Worm (Caenorhabditis elegans): ENCODE results near the gene Y57G7A.3.

Y57G7A.3 gene

DNA sequence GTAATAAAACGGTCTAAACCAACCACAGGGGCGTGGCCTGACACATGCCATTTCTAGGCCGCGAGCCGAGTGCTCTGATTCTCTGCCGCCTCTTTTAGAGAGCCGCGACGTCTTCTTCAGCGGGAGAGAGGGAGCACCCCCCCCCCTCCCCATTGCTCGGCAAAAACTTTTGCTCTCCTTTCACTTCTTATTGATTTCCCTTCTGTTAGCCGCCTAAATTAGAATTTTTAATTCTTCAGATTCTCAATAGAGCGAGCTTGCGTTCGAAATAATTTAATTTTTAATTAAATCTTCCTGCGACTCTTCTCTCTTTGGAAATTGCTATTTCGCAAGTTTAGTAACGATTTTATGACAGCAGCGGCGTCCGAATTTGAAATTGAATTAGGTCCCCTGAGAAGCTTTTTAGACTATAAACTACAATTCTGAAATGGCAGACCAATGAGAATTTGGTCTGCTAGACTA lies 37.6 kb downstream of the Y57G7A.3 start (continued):
- TF ChIP-seq F55B11.4 (tag; optimal IDR thresholded peaks at IDR 0.05; ENCODE audit: borderline replicate concordance, insufficient read depth), result no peak
- TF ChIP-seq hrde-1 (tag; optimal IDR thresholded peaks at IDR 0.05; ENCODE audit: borderline replicate concordance), result peak; percentile 89
- 0 out of 2 replicates have a peak, but pooled peaks have one; percentile 40 for TF ChIP-seq dox-1 (GFP tag; IDR thresholded peaks at IDR 0.05)
- no peak for TF ChIP-seq lir-1 (GFP tag; conservative IDR thresholded peaks at IDR 0.05)
- TF ChIP-seq sea-2 (GFP tag; IDR thresholded peaks at IDR 0.05), result no peak
- TF ChIP-seq snpc-1.1 (tag; optimal IDR thresholded peaks at IDR 0.05; ENCODE audit: insufficient read depth), result no peak
- TF ChIP-seq fkh-3 (tag; optimal IDR thresholded peaks at IDR 0.05), result peak; percentile 47
- no peak for TF ChIP-seq cebp-1 (GFP tag; IDR thresholded peaks at IDR 0.05)
- peak; percentile 74 for TF ChIP-seq cebp-1 (tag; optimal IDR thresholded peaks at IDR 0.05)
- TF ChIP-seq ztf-18 (tag; optimal IDR thresholded peaks at IDR 0.05), result no peak
- TF ChIP-seq gei-17 (GFP tag; optimal IDR thresholded peaks at IDR 0.05), result no peak
- TF ChIP-seq attf-6 (GFP tag; IDR thresholded peaks at IDR 0.05), result no peak
- TF ChIP-seq nhr-90 (tag; optimal IDR thresholded peaks at IDR 0.05), result no peak
- TF ChIP-seq nfyb-1 (GFP tag; IDR thresholded peaks at IDR 0.05), result no peak
- peak; percentile 74 for TF ChIP-seq mcd-1 (GFP tag; IDR thresholded peaks at IDR 0.05)
- peak; percentile 40 for TF ChIP-seq lin-40 (tag; optimal IDR thresholded peaks at IDR 0.05)
- TF ChIP-seq F52B5.7 (tag; optimal IDR thresholded peaks at IDR 0.05), result peak; percentile 71
- TF ChIP-seq ztf-26 (tag; optimal IDR thresholded peaks at IDR 0.05), result no peak
- no peak for TF ChIP-seq lin-35 (GFP tag; optimal IDR thresholded peaks at IDR 0.05)
- no peak for TF ChIP-seq lin-26 (GFP tag; IDR thresholded peaks at IDR 0.05)
- 0 out of 2 replicates have a peak, but pooled peaks have one; percentile 41 for TF ChIP-seq madf-6 (GFP tag; IDR thresholded peaks at IDR 0.05)
- TF ChIP-seq him-1 (tag; optimal IDR thresholded peaks at IDR 0.05), result no peak
- TF ChIP-seq ceh-100 (GFP tag; IDR thresholded peaks at IDR 0.05), result no peak
- TF ChIP-seq mes-4 (tag; optimal IDR thresholded peaks at IDR 0.05), result no peak
- TF ChIP-seq cebp-2 (GFP tag; IDR thresholded peaks at IDR 0.05), result no peak
- TF ChIP-seq nhr-80 (tag; optimal IDR thresholded peaks at IDR 0.05), result no peak
- TF ChIP-seq bed-1 (GFP tag; IDR thresholded peaks at IDR 0.05), result no peak
- no peak for TF ChIP-seq F23B12.7 (tag; optimal IDR thresholded peaks at IDR 0.05; ENCODE audit: insufficient read depth)
- TF ChIP-seq hsf-1 (GFP tag; IDR thresholded peaks at IDR 0.05), result 0 out of 2 replicates have a peak, but pooled peaks have one; percentile 68
- no peak for TF ChIP-seq unc-62 (GFP tag; optimal IDR thresholded peaks at IDR 0.05)
- no peak for TF ChIP-seq snpc-4 (GFP tag; optimal IDR thresholded peaks at IDR 0.05)
- peak in 2 of 4 experiments; percentile 20 to 46 for TF ChIP-seq snpc-4 (tag; optimal IDR thresholded peaks at IDR 0.05)
- no peak for TF ChIP-seq tbx-9 (tag; optimal IDR thresholded peaks at IDR 0.05; ENCODE audit: borderline replicate concordance)
- TF ChIP-seq lag-1 (GFP tag; IDR thresholded peaks at IDR 0.05), result no peak
- no peak for TF ChIP-seq aptf-3 (GFP tag; IDR thresholded peaks at IDR 0.05)
- TF ChIP-seq somi-1 (GFP tag; optimal IDR thresholded peaks at IDR 0.05), result no peak
- TF ChIP-seq egl-44 (GFP tag; IDR thresholded peaks at IDR 0.05), result no peak
- peak; percentile 40 for TF ChIP-seq xnd-1 (tag; optimal IDR thresholded peaks at IDR 0.05)
- no peak for TF ChIP-seq pha-4 (tag; optimal IDR thresholded peaks at IDR 0.05)
- TF ChIP-seq ceh-40 (GFP tag; IDR thresholded peaks at IDR 0.05), result no peak
- TF ChIP-seq B0336.3 (GFP tag; IDR thresholded peaks at IDR 0.05), result peak; percentile 95
- no peak for TF ChIP-seq F57A8.1 (GFP tag; optimal IDR thresholded peaks at IDR 0.05)
- TF ChIP-seq let-526 (GFP tag; IDR thresholded peaks at IDR 0.05), result no peak
- TF ChIP-seq Y53G8AR.9 (GFP tag; conservative IDR thresholded peaks at IDR 0.05), result no peak; the same call in 1 of the 2 replicates
- TF ChIP-seq nfya-2 (GFP tag; IDR thresholded peaks at IDR 0.05), result no peak
- no peak for TF ChIP-seq efl-1 (GFP tag; optimal IDR thresholded peaks at IDR 0.05)
